Fruit fly (Drosophila melanogaster) whole organism, embryonic: ENCODE results near the gene Dph5.

Experiments
- Adf1 ChIP-seq: fragments of 200-800 bp; sonication (Bioruptor generic); IDR thresholded peaks from 2 replicates; pipeline ENCODE4 v1.3.6; 2022; ENCODE audit warnings: missing biosample characterization, missing genetic modification characterization
- B-H2 ChIP-seq: fragments of 200-800 bp; sonication (Bioruptor generic); optimal IDR thresholded peaks from 2 replicates; lab custom pipeline; 2018; ENCODE audit warnings: missing biosample characterization, mild to moderate bottlenecking, missing genetic modification characterization
- BtbVII ChIP-seq: fragments of 200-800 bp; sonication (Bioruptor generic); optimal IDR thresholded peaks from 3 replicates; lab custom pipeline; 2017; ENCODE audit warnings: missing biosample characterization, mild to moderate bottlenecking, missing genetic modification characterization
- CG10147 ChIP-seq: fragments of 200-800 bp; sonication (Bioruptor generic); optimal IDR thresholded peaks from 2 replicates; lab custom pipeline; 2019; ENCODE audit warnings: missing biosample characterization, mild to moderate bottlenecking, missing genetic modification characterization, moderate library complexity
- CG1024 ChIP-seq: fragments of 200-800 bp; sonication (Bioruptor generic); IDR thresholded peaks from 2 replicates; pipeline ENCODE4 v1.3.6; 2022; ENCODE audit warnings: missing biosample characterization, missing genetic modification characterization
- CG10543 ChIP-seq: fragments of 200-800 bp; sonication (Bioruptor generic); optimal IDR thresholded peaks from 3 replicates; lab custom pipeline; 2017; ENCODE audit warnings: missing biosample characterization, mild to moderate bottlenecking, missing genetic modification characterization, moderate library complexity
- CG11398 ChIP-seq: fragments of 200-800 bp; sonication (Bioruptor generic); optimal IDR thresholded peaks from 2 replicates; lab custom pipeline; 2016; ENCODE audit warnings: missing biosample characterization, missing genetic modification characterization
- CG11560 ChIP-seq: fragments of 200-800 bp; sonication (Bioruptor generic); IDR thresholded peaks from 3 replicates; pipeline ENCODE4 v1.3.6; 2022; ENCODE audit warnings: missing biosample characterization, missing genetic modification characterization
- CG12071 ChIP-seq: fragments of 200-800 bp; sonication (Bioruptor generic); optimal IDR thresholded peaks from 3 replicates; lab custom pipeline; 2018; ENCODE audit warnings: missing biosample characterization, mild to moderate bottlenecking, missing genetic modification characterization
- CG12236 ChIP-seq: fragments of 200-800 bp; sonication (Bioruptor generic); optimal IDR thresholded peaks from 2 replicates; lab custom pipeline; 2016; ENCODE audit warnings: missing biosample characterization, missing genetic modification characterization
- CG13296 ChIP-seq: fragments of 200-800 bp; sonication (Bioruptor generic); optimal IDR thresholded peaks from 3 replicates; lab custom pipeline; 2018; ENCODE audit warnings: missing biosample characterization, mild to moderate bottlenecking, missing genetic modification characterization
- CG13424 ChIP-seq: fragments of 200-800 bp; sonication (Bioruptor generic); optimal IDR thresholded peaks from 2 replicates; lab custom pipeline; 2019; ENCODE audit warnings: missing biosample characterization, mild to moderate bottlenecking, missing genetic modification characterization, moderate library complexity
- CG14965 ChIP-seq: fragments of 200-800 bp; sonication (Bioruptor generic); optimal IDR thresholded peaks from 2 replicates; lab custom pipeline; 2016; ENCODE audit warnings: missing biosample characterization, missing genetic modification characterization, borderline replicate concordance
- CG15479 ChIP-seq: fragments of 200-800 bp; sonication (Bioruptor generic); optimal IDR thresholded peaks from 3 replicates; lab custom pipeline; 2019; ENCODE audit warnings: missing biosample characterization, mild to moderate bottlenecking, missing genetic modification characterization, moderate library complexity
- CG3407 ChIP-seq: fragments of 200-800 bp; sonication (Bioruptor generic); optimal IDR thresholded peaks from 2 replicates; lab custom pipeline; 2018; ENCODE audit warnings: missing biosample characterization, mild to moderate bottlenecking, missing genetic modification characterization
- CG42726 ChIP-seq: fragments of 200-800 bp; sonication (Bioruptor generic); IDR thresholded peaks from 2 replicates; pipeline ENCODE4 v1.3.6; 2022; ENCODE audit warnings: missing biosample characterization, missing genetic modification characterization; ENCODE audit not compliant: partially characterized antibody
- CG4424 ChIP-seq: fragments of 200-800 bp; sonication (Bioruptor generic); optimal IDR thresholded peaks from 3 replicates; lab custom pipeline; 2016; ENCODE audit warnings: missing biosample characterization, missing genetic modification characterization
- CG4854 ChIP-seq: fragments of 200-800 bp; sonication (Bioruptor generic); optimal IDR thresholded peaks from 2 replicates; lab custom pipeline; 2016; ENCODE audit warnings: missing biosample characterization, missing genetic modification characterization, inconsistent platforms
- CG7839 ChIP-seq: fragments of 200-800 bp; sonication (Bioruptor generic); optimal IDR thresholded peaks from 3 replicates; lab custom pipeline; 2018; ENCODE audit warnings: missing biosample characterization, mild to moderate bottlenecking, missing genetic modification characterization, moderate library complexity
- CG8089 ChIP-seq: fragments of 200-800 bp; sonication (Bioruptor generic); optimal IDR thresholded peaks from 3 replicates; lab custom pipeline; 2016; ENCODE audit warnings: missing biosample characterization, missing genetic modification characterization
- Camta ChIP-seq: fragments of 200-800 bp; sonication (Bioruptor generic); optimal IDR thresholded peaks from 2 replicates; lab custom pipeline; 2016; ENCODE audit warnings: missing biosample characterization, missing genetic modification characterization
- Dip3 ChIP-seq: fragments of 200-800 bp; sonication (Bioruptor generic); optimal IDR thresholded peaks from 3 replicates; lab custom pipeline; 2016; ENCODE audit warnings: missing biosample characterization, missing genetic modification characterization
- H15 ChIP-seq: fragments of 200-800 bp; sonication (Bioruptor generic); IDR thresholded peaks from 3 replicates; pipeline ENCODE4 v1.3.6; 2022; ENCODE audit warnings: missing biosample characterization, missing genetic modification characterization
- HLH3B ChIP-seq: fragments of 200-800 bp; sonication (Bioruptor generic); IDR thresholded peaks from 2 replicates; pipeline ENCODE4 v1.3.6; 2022; ENCODE audit warnings: missing biosample characterization, missing genetic modification characterization
- Hmr ChIP-seq: fragments of 200-800 bp; sonication (Bioruptor generic); optimal IDR thresholded peaks from 3 replicates; lab custom pipeline; 2017; ENCODE audit warnings: mild to moderate bottlenecking, missing biosample characterization, missing genetic modification reagents, missing genetic modification characterization
- Hmx ChIP-seq: fragments of 200-800 bp; sonication (Bioruptor generic); optimal IDR thresholded peaks from 2 replicates; lab custom pipeline; 2016; ENCODE audit warnings: missing biosample characterization, missing genetic modification characterization
- MTF-1 ChIP-seq: fragments of 200-800 bp; sonication (Bioruptor generic); optimal IDR thresholded peaks from 2 replicates; lab custom pipeline; 2018; ENCODE audit warnings: missing biosample characterization, mild to moderate bottlenecking, missing genetic modification characterization, borderline replicate concordance
- Nf-YA ChIP-seq: fragments of 200-800 bp; sonication (Bioruptor generic); IDR thresholded peaks from 2 replicates; pipeline ENCODE4 v1.3.6; 2022; ENCODE audit warnings: missing biosample characterization, missing genetic modification characterization
- Nf-YB ChIP-seq: fragments of 200-800 bp; sonication (Bioruptor generic); optimal IDR thresholded peaks from 3 replicates; lab custom pipeline; 2019; ENCODE audit warnings: missing biosample characterization, mild to moderate bottlenecking, missing genetic modification characterization, moderate library complexity
- Nf-YC ChIP-seq: fragments of 200-800 bp; optimal IDR thresholded peaks from 3 replicates; lab custom pipeline; 2019; ENCODE audit warnings: missing biosample characterization, mild to moderate bottlenecking, missing genetic modification characterization, moderate library complexity
- Sin3A ChIP-seq: fragments of >200 bp; optimal IDR thresholded peaks from 2 replicates; lab custom pipeline; 2018
- TFAM ChIP-seq: fragments of 200-800 bp; sonication (Bioruptor generic); optimal IDR thresholded peaks from 2 replicates; lab custom pipeline; 2017; ENCODE audit warnings: missing biosample characterization, missing genetic modification characterization, inconsistent platforms
- ac ChIP-seq: fragments of 200-800 bp; sonication (Bioruptor generic); optimal IDR thresholded peaks from 3 replicates; lab custom pipeline; 2017; ENCODE audit warnings: missing biosample characterization, mild to moderate bottlenecking, missing genetic modification characterization
- amos ChIP-seq: fragments of 200-800 bp; sonication (Bioruptor generic); IDR thresholded peaks from 2 replicates; pipeline ENCODE4 v1.3.6; 2022; ENCODE audit warnings: missing biosample characterization, missing genetic modification characterization; ENCODE audit not compliant: partially characterized antibody
- cg ChIP-seq: fragments of 200-800 bp; sonication (Bioruptor generic); optimal IDR thresholded peaks from 3 replicates; lab custom pipeline; 2019; ENCODE audit warnings: missing biosample characterization, mild to moderate bottlenecking, missing genetic modification characterization, moderate library complexity
- disco-r ChIP-seq: fragments of 200-800 bp; sonication (Bioruptor generic); optimal IDR thresholded peaks from 2 replicates; lab custom pipeline; 2016; ENCODE audit warnings: missing biosample characterization, missing genetic modification characterization
- gce ChIP-seq: fragments of 200-800 bp; sonication (Bioruptor generic); IDR thresholded peaks from 3 replicates; pipeline ENCODE4 v1.3.6; 2022; ENCODE audit warnings: missing biosample characterization, missing genetic modification characterization
- gem ChIP-seq: fragments of 200-800 bp; sonication (Bioruptor generic); optimal IDR thresholded peaks from 2 replicates; lab custom pipeline; 2019; ENCODE audit warnings: missing biosample characterization, mild to moderate bottlenecking, missing genetic modification characterization, moderate library complexity
- gro ChIP-seq: fragments of 200-800 bp; sonication (Bioruptor generic); optimal IDR thresholded peaks from 2 replicates; lab custom pipeline; 2016; ENCODE audit warnings: missing biosample characterization, missing genetic modification characterization
- h ChIP-seq: fragments of >200 bp; optimal IDR thresholded peaks from 2 replicates; lab custom pipeline; 2017
- insv ChIP-seq, 2 experiments: fragments of 200-800 bp; sonication (Bioruptor generic); optimal IDR thresholded peaks; 3 replicates each; lab custom pipeline; 2016 to 2018; ENCODE audit warnings: missing biosample characterization in 2 of 2, missing genetic modification characterization in 2 of 2
- knrl ChIP-seq: fragments of 200-800 bp; sonication (Bioruptor generic); IDR thresholded peaks from 3 replicates; pipeline ENCODE4 v1.3.6; 2022; ENCODE audit warnings: missing biosample characterization, missing genetic modification characterization; ENCODE audit not compliant: partially characterized antibody
- lmd ChIP-seq: fragments of 200-800 bp; sonication (Bioruptor generic); IDR thresholded peaks from 2 replicates; pipeline ENCODE4 v1.3.6; 2022; ENCODE audit warnings: missing biosample characterization, missing genetic modification characterization
- maf-S ChIP-seq: fragments of 200-800 bp; sonication (Bioruptor generic); optimal IDR thresholded peaks from 2 replicates; lab custom pipeline; 2016; ENCODE audit warnings: missing biosample characterization, missing genetic modification characterization
- phol ChIP-seq: fragments of 200-800 bp; sonication (Bioruptor generic); optimal IDR thresholded peaks from 3 replicates; lab custom pipeline; 2018; ENCODE audit warnings: missing biosample characterization, mild to moderate bottlenecking, missing genetic modification characterization, moderate library complexity
- rib ChIP-seq: fragments of 200-800 bp; sonication (Bioruptor generic); IDR thresholded peaks from 2 replicates; pipeline ENCODE4 v1.3.6; 2022; ENCODE audit warnings: missing biosample characterization, missing genetic modification characterization
- seq ChIP-seq: fragments of 200-800 bp; sonication (Bioruptor generic); IDR thresholded peaks from 2 replicates; pipeline ENCODE4 v1.3.6; 2022; ENCODE audit warnings: missing biosample characterization, missing genetic modification characterization
- tll ChIP-seq, 2 experiments: fragments of 200-800 bp in 1 of 2; fragments of >200 bp in 1 of 2; sonication (Bioruptor generic) in 1 of 2; optimal IDR thresholded peaks; 2 replicates each; lab custom pipeline; 2017 to 2019; ENCODE audit warnings: missing biosample characterization in 2 of 2, missing genetic modification characterization in 2 of 2, mild to moderate bottlenecking in 1 of 2, moderate library complexity in 1 of 2
- unc-4 ChIP-seq: fragments of 200-800 bp; sonication (Bioruptor generic); IDR thresholded peaks from 2 replicates; pipeline ENCODE4 v1.3.6; 2022; ENCODE audit warnings: missing biosample characterization, missing genetic modification characterization; ENCODE audit not compliant: partially characterized antibody
- z ChIP-seq: fragments of 200-800 bp; sonication (Bioruptor generic); IDR thresholded peaks from 3 replicates; pipeline ENCODE4 v1.3.6; 2022; ENCODE audit warnings: missing biosample characterization, missing genetic modification characterization

The Dph5 gene

dm6 chr3R:22626842-22627392 lies 43.9 kb upstream of the Dph5 start (continued):
- TF ChIP-seq TFAM (GFP tag; lab: Kevin White, UChicago) (no peak), Hmr (GFP tag; lab: Kevin White, UChicago) (peak; percentile 79), MTF-1 (peak; percentile 57), insv (GFP tag; optimal IDR thresholded peaks at IDR 0.05; lab: Kevin White, UChicago) (peak in 1 of 2 experiments; percentile 85), lmd (GFP tag; lab: Robert Waterston, UW) (no peak), CG13296 (GFP tag; lab: Kevin White, UChicago) (peak; percentile 67), CG7839 (peak; percentile 25), CG14965 (peak; percentile 30), CG11560 (tag; lab: Robert Waterston, UW) (no peak), BtbVII (GFP tag; lab: Kevin White, UChicago) (peak; percentile 47), Sin3A (lab: Kevin White, UChicago) (no peak), CG11398 (peak; percentile 61), h (lab: Kevin White, UChicago) (no peak), CG8089 (GFP tag; lab: Kevin White, UChicago) (no peak), phol (tag; lab: Kevin White, UChicago) (no peak), CG4424 (GFP tag; lab: Kevin White, UChicago) (peak; percentile 1), maf-S (peak; percentile 56), z (GFP tag; lab: Robert Waterston, UW) (no peak), Nf-YA (GFP tag; lab: Robert Waterston, UW) (peak; percentile 56; the same call in 1 of the 2 replicates), Camta (GFP tag; lab: Kevin White, UChicago) (peak; percentile 29), CG3407 (peak; percentile 60), CG4854 (peak; percentile 30), gce (GFP tag; lab: Robert Waterston, UW) (no peak), cg (GFP tag; lab: Kevin White, UChicago) (peak; percentile 73), Dip3 (GFP tag; lab: Kevin White, UChicago) (no peak), CG1024 (GFP tag; lab: Robert Waterston, UW) (0 out of 2 replicates have a peak, but pooled peaks have one; percentile 15), CG10147 (GFP tag; lab: Kevin White, UChicago) (peak; percentile 30), CG13424 (tag; lab: Kevin White, UChicago) (peak; percentile 37), CG10543 (GFP tag; lab: Kevin White, UChicago) (peak; percentile 82), CG42726 (GFP tag; lab: Robert Waterston, UW) (no peak), gem (tag; lab: Kevin White, UChicago) (peak; percentile 43), CG12071 (GFP tag; lab: Kevin White, UChicago) (peak; percentile 76), amos (GFP tag; lab: Robert Waterston, UW) (no peak), knrl (GFP tag; lab: Robert Waterston, UW) (no peak), H15 (GFP tag; lab: Robert Waterston, UW) (no peak), unc-4 (GFP tag; lab: Robert Waterston, UW) (no peak), disco-r (no peak), tll (GFP tag; optimal IDR thresholded peaks at IDR 0.05; lab: Kevin White, UChicago) (peak in 1 of 2 experiments; percentile 33), gro (peak; percentile 72), Adf1 (GFP tag; lab: Robert Waterston, UW) (peak; percentile 63), CG15479 (no peak), seq (peak; percentile 69; the same call in 1 of the 2 replicates), ac (GFP tag; lab: Kevin White, UChicago) (peak; percentile 9), Nf-YB (GFP tag; lab: Kevin White, UChicago) (peak; percentile 18), CG12236 (GFP tag; lab: Kevin White, UChicago) (peak; percentile 28), Nf-YC (peak; percentile 0), HLH3B (GFP tag; lab: Robert Waterston, UW) (peak; percentile 39; the same call in 1 of the 2 replicates), rib (GFP tag; lab: Robert Waterston, UW) (peak; percentile 21; the same call in 1 of the 2 replicates), Hmx (no peak), B-H2 (peak; percentile 46)
